Worm (Caenorhabditis elegans) whole organism, L3 larva: ENCODE data around the gene F26F2.11.
"Not testable (repeated sequence)": the region's sequence is repeated elsewhere in the genome, so short reads cannot be mapped to it uniquely, and the experiment has no call there.

ENCODE experiments used
- R02D3.7 ChIP-seq: fragments of 150-350 bp; optimal IDR thresholded peaks from 2 replicates; lab custom pipeline; 2014; ENCODE audit warnings: missing biosample characterization, missing genetic modification characterization
- aly-2 ChIP-seq: fragments of 150-350 bp; optimal IDR thresholded peaks from 2 replicates; lab custom pipeline; 2014; ENCODE audit warnings: missing biosample characterization, missing genetic modification characterization
- ama-1 ChIP-seq: fragments of 150-350 bp; optimal IDR thresholded peaks from 2 replicates; lab custom pipeline; 2018
- ceh-16 ChIP-seq: sonication (generic microtip); optimal IDR thresholded peaks from 2 replicates; lab custom pipeline; 2017; ENCODE audit warnings: missing biosample characterization, missing genetic modification characterization
- ceh-82 ChIP-seq: fragments of 150-350 bp; optimal IDR thresholded peaks from 2 replicates; lab custom pipeline; 2014; ENCODE audit warnings: missing biosample characterization, missing genetic modification characterization
- ceh-9 ChIP-seq: sonication (generic microtip); optimal IDR thresholded peaks from 2 replicates; lab custom pipeline; 2018; ENCODE audit warnings: missing biosample characterization, missing genetic modification characterization
- daf-12 ChIP-seq: fragments of 150-350 bp; optimal IDR thresholded peaks from 2 replicates; lab custom pipeline; 2014; ENCODE audit warnings: missing biosample characterization, missing genetic modification reagents, missing genetic modification characterization
- egl-5 ChIP-seq: fragments of 150-350 bp; optimal IDR thresholded peaks from 2 replicates; lab custom pipeline; 2017; ENCODE audit warnings: missing biosample characterization, missing genetic modification reagents, missing genetic modification characterization, inconsistent platforms
- elt-1 ChIP-seq: fragments of 150-350 bp; optimal IDR thresholded peaks from 2 replicates; lab custom pipeline; 2014; ENCODE audit warnings: missing biosample characterization, missing genetic modification characterization
- elt-2 ChIP-seq: sonication (generic microtip); optimal IDR thresholded peaks from 2 replicates; lab custom pipeline; 2016; ENCODE audit warnings: missing genetic modification reagents, mild to moderate bottlenecking, missing genetic modification characterization, missing compliant biosample characterization
- elt-3 ChIP-seq, 3 experiments: fragments of 150-350 bp in 1 of 3; sonication (generic microtip) in 2 of 3; optimal IDR thresholded peaks; 2 replicates in 2 of 3; 4 replicates in 1 of 3; lab custom pipeline; 2014 to 2017; ENCODE audit warnings: missing biosample characterization in 3 of 3, missing genetic modification characterization in 3 of 3
- fkh-10 ChIP-seq: sonication (generic microtip); optimal IDR thresholded peaks from 2 replicates; lab custom pipeline; 2017; ENCODE audit warnings: missing biosample characterization, missing genetic modification reagents, missing genetic modification characterization
- fkh-2 ChIP-seq: fragments of 150-350 bp; optimal IDR thresholded peaks from 2 replicates; lab custom pipeline; 2014; ENCODE audit warnings: missing biosample characterization, missing genetic modification reagents, missing genetic modification characterization
- fos-1 ChIP-seq: fragments of 150-350 bp; optimal IDR thresholded peaks from 2 replicates; lab custom pipeline; 2014; ENCODE audit warnings: missing biosample characterization, missing genetic modification characterization
- jun-1 ChIP-seq: fragments of 150-350 bp; optimal IDR thresholded peaks from 2 replicates; lab custom pipeline; 2014; ENCODE audit warnings: missing biosample characterization, missing genetic modification reagents, missing genetic modification characterization
- lin-15B ChIP-seq: fragments of 150-350 bp; optimal IDR thresholded peaks from 2 replicates; lab custom pipeline; 2014; ENCODE audit warnings: missing biosample characterization, missing genetic modification characterization
- lin-39 ChIP-seq: fragments of 150-350 bp; optimal IDR thresholded peaks from 2 replicates; lab custom pipeline; 2018; ENCODE audit warnings: missing biosample characterization, missing genetic modification reagents, missing genetic modification characterization
- lsy-12 ChIP-seq: sonication (generic microtip); optimal IDR thresholded peaks from 2 replicates; lab custom pipeline; 2016; ENCODE audit warnings: mild to moderate bottlenecking, missing genetic modification characterization, missing compliant biosample characterization
- mdl-1 ChIP-seq: fragments of 150-350 bp; optimal IDR thresholded peaks from 2 replicates; lab custom pipeline; 2014; ENCODE audit warnings: missing biosample characterization, missing genetic modification characterization
- nfya-1 ChIP-seq: sonication (generic microtip); optimal IDR thresholded peaks from 2 replicates; lab custom pipeline; 2017; ENCODE audit warnings: missing genetic modification characterization, mild to moderate bottlenecking, missing compliant biosample characterization, antibody characterized with exemption, moderate library complexity; ENCODE audit not compliant: insufficient read depth
- nhr-23 ChIP-seq: fragments of 150-350 bp; optimal IDR thresholded peaks from 2 replicates; lab custom pipeline; 2014; ENCODE audit warnings: missing biosample characterization, missing genetic modification reagents, missing genetic modification characterization
- nhr-237 ChIP-seq: fragments of 150-350 bp; optimal IDR thresholded peaks from 2 replicates; lab custom pipeline; 2014; ENCODE audit warnings: missing biosample characterization, missing genetic modification characterization
- nhr-25 ChIP-seq: sonication (generic microtip); optimal IDR thresholded peaks from 2 replicates; lab custom pipeline; 2017; ENCODE audit warnings: missing biosample characterization, missing genetic modification characterization
- nhr-28 ChIP-seq: fragments of 150-350 bp; optimal IDR thresholded peaks from 2 replicates; lab custom pipeline; 2014; ENCODE audit warnings: missing biosample characterization, missing genetic modification characterization
- nhr-67 ChIP-seq: fragments of 150-350 bp; optimal IDR thresholded peaks from 2 replicates; lab custom pipeline; 2014; ENCODE audit warnings: missing biosample characterization, missing genetic modification characterization
- nhr-76 ChIP-seq: fragments of 150-350 bp; sonication (generic microtip); optimal IDR thresholded peaks from 5 replicates; lab custom pipeline; 2014; ENCODE audit warnings: missing biosample characterization, missing genetic modification characterization
- nhr-77 ChIP-seq: fragments of 150-350 bp; optimal IDR thresholded peaks from 2 replicates; lab custom pipeline; 2014; ENCODE audit warnings: missing biosample characterization, missing genetic modification characterization
- pha-4 ChIP-seq: fragments of 150-350 bp; optimal IDR thresholded peaks from 2 replicates; lab custom pipeline; 2014; ENCODE audit warnings: missing biosample characterization, missing genetic modification reagents, missing genetic modification characterization
- pqm-1 ChIP-seq: fragments of 150-350 bp; optimal IDR thresholded peaks from 2 replicates; lab custom pipeline; 2017; ENCODE audit warnings: missing biosample characterization, missing genetic modification characterization, inconsistent platforms
- sea-2 ChIP-seq: fragments of 150-350 bp; sonication (generic microtip); optimal IDR thresholded peaks from 4 replicates; lab custom pipeline; 2014; ENCODE audit warnings: missing biosample characterization, missing genetic modification reagents, missing genetic modification characterization
- skn-1 ChIP-seq: fragments of 150-350 bp; optimal IDR thresholded peaks from 2 replicates; lab custom pipeline; 2014; ENCODE audit warnings: missing biosample characterization, missing genetic modification characterization
- unc-39 ChIP-seq: sonication (generic microtip); optimal IDR thresholded peaks from 4 replicates; lab custom pipeline; 2017; ENCODE audit warnings: missing biosample characterization, missing genetic modification characterization
- unc-62 ChIP-seq: fragments of 150-350 bp; sonication (generic microtip); optimal IDR thresholded peaks from 4 replicates; lab custom pipeline; 2014; ENCODE audit warnings: missing biosample characterization, missing genetic modification reagents, missing genetic modification characterization
- zag-1 ChIP-seq: fragments of 150-350 bp; optimal IDR thresholded peaks from 2 replicates; lab custom pipeline; 2014; ENCODE audit warnings: missing biosample characterization, missing genetic modification characterization
- ztf-4 ChIP-seq: fragments of 150-350 bp; optimal IDR thresholded peaks from 2 replicates; lab custom pipeline; 2014; ENCODE audit warnings: missing biosample characterization, missing genetic modification characterization

The F26F2.11 gene

DNA sequence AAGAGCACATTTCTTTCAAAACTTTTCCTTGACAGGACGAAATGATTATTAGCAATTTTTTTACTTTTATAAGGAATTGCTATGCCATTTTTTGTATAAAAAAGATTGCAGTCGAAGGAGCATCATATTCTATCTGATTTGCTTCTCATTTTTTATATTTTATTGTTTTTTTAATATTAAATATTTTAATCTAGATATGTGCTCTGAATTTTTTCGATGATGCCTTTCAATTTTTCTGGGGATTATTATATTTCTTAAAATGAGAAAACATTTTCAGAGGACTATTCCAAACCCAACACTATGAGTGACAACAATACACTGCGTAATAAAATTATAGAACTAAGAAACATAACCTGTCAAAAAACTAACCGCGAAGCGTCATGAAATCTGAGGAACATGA, 26.6 kb downstream of the F26F2.11 start, which contains the start of gene F26F2.4:
Gene F26F2.4, plus strand, starts transcription at position 301 of the 400 bp plus-strand sequence.
- TF ChIP-seq lin-15B (tag; lab: Kevin White, UChicago); fkh-2; elt-2: not testable (repeated sequence)

DNA sequence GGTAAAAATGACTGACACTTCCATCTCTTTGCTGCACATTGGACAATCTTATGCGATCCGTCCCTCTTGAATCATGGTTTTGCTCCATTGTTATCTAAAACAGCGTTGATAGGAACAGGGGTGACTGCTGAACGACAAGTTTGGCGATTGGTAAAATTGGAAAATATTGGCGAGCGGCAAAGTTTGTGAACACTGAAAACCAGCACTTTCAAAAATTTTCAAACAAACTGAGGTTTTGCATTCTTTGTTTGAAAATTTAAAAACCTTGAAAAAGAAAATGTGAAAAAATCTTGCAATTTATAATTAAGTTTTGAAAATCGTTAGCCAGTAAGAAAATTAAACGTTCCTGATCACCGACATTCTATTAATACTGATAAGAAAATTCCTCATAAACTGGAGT, 29.1 kb downstream of the F26F2.11 start, which contains the start of gene F26F2.3:
Gene F26F2.3, minus strand, starts transcription at position 101 of the 400 bp plus-strand sequence.
- TF ChIP-seq elt-3 (tag; optimal IDR thresholded peaks at IDR 0.05; lab: Kevin White, UChicago) (no peak), pha-4 (no peak), fos-1 (tag; lab: Kevin White, UChicago) (no peak), jun-1 (tag; lab: Kevin White, UChicago) (no peak), elt-2 (no peak), egl-5 (tag; lab: Kevin White, UChicago) (no peak), ama-1 (lab: Kevin White, UChicago) (no peak), ceh-82 (no peak), lsy-12 (tag; lab: Kevin White, UChicago) (no peak), lin-15B (tag; lab: Kevin White, UChicago) (no peak), ztf-4 (no peak), skn-1 (tag; lab: Kevin White, UChicago) (no peak), nhr-67 (tag; lab: Kevin White, UChicago) (no peak), unc-62 (GFP tag; lab: Kevin White, UChicago) (no peak), nhr-25 (no peak), ceh-16 (no peak)

DNA sequence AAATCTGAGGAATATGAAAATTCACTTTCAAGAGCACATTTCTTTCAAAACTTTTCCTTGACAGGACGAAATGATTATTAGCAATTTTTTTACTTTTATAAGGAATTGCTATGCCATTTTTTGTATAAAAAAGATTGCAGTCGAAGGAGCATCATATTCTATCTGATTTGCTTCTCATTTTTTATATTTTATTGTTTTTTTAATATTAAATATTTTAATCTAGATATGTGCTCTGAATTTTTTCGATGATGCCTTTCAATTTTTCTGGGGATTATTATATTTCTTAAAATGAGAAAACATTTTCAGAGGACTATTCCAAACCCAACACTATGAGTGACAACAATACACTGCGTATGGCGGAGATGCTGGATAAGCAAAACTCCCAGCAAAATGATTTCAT, 31.5 kb downstream of the F26F2.11 start, which contains the start of gene F26F2.13:
Gene F26F2.13, plus strand, starts transcription at position 301 of the 400 bp plus-strand sequence.
- not testable (repeated sequence) for TF ChIP-seq lin-39 (tag; lab: Kevin White, UChicago); sea-2 (GFP tag; lab: Kevin White, UChicago); ceh-82

DNA sequence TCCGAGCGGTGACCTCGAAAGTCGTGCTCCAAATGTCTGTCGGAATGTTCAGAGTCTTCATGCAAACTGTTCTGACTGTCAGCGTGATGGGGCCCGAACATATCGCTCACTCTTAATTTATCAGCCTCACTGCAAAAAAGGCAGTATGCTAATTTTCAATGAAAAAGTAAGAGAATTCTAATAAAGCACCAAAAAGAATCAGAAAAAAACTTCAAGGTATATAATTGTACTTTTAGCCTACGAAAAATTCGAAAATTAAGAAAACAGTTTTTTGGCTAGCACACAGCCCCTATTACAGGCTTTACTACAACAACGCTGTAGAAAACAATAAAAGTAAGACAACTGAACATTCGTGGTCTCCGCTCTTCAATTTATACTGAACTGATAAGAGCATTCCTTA, 33.8 kb downstream of the F26F2.11 start, which contains the start of gene F26F2.1:
Gene F26F2.1, minus strand, starts transcription at position 101 of the 400 bp plus-strand sequence.
- TF ChIP-seq nhr-76 (no peak), ama-1 (lab: Kevin White, UChicago) (no peak), ceh-82 (no peak), pha-4 (no peak), R02D3.7 (tag; lab: Kevin White, UChicago) (no peak)

DNA sequence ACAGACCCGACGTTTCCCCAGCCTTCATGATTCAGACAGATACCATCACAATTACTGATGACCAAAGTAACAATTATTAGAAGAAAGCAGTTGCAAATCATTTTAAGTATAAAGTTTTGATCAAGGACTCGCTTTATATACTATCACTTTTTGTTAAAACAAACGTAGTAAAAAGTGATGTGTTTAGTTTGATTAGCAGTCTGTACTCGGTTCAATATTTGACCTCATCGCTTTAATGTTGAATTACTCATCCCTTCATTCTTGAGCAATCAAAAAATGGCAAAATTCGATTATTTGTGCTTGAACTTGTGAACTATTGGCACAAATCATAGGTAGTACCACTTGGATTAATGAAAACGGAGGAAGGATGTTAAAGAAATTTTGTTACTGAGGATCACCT, 37.3 kb downstream of the F26F2.11 start, which contains the start of gene abf-4:
Gene abf-4, minus strand, starts transcription at position 101 of the 400 bp plus-strand sequence.
- TF ChIP-seq lsy-12 (tag; lab: Kevin White, UChicago) (no peak), aly-2 (tag; lab: Kevin White, UChicago) (no peak), zag-1 (no peak), lin-15B (tag; lab: Kevin White, UChicago) (no peak), unc-39 (tag; lab: Kevin White, UChicago) (no peak), sea-2 (GFP tag; lab: Kevin White, UChicago) (no peak), pqm-1 (tag; lab: Kevin White, UChicago) (no peak), ceh-9 (tag; lab: Kevin White, UChicago) (no peak), nhr-23 (no peak), nhr-77 (no peak), fkh-10 (no peak), skn-1 (tag; lab: Kevin White, UChicago) (no peak), elt-2 (no peak)

DNA sequence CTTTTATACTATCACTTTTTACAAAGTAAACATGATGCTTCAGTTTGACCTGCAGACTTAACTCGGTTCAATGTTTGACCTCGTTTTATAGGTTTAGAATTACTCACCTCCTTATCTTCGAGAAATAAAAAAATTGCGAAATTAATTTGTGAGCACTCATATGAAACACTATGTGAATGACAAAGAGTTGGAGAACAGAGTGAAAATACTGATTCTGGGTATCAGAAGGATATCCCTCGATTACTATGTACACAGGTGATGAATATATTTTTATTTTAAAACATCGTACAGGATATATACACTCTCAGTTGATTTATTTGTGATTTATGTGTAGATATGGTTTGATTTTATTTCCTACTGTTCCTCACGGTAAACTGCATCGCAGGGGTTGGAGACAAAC, 39.3 kb downstream of the F26F2.11 start, which contains the start of gene Y38H6C.23:
Gene Y38H6C.23, minus strand, starts transcription at position 101 of the 400 bp plus-strand sequence.
- TF ChIP-seq fkh-10 = no peak
- TF ChIP-seq skn-1 (tag; lab: Kevin White, UChicago) = no peak
- no peak for TF ChIP-seq elt-3 (tag; optimal IDR thresholded peaks at IDR 0.05; lab: Kevin White, UChicago)
- no peak for TF ChIP-seq daf-12
- no peak for TF ChIP-seq mdl-1
- TF ChIP-seq nfya-1 (tag; lab: Kevin White, UChicago) = no peak
- TF ChIP-seq elt-1 (tag; lab: Kevin White, UChicago) = no peak
- no peak for TF ChIP-seq jun-1 (tag; lab: Kevin White, UChicago)
- TF ChIP-seq R02D3.7 (tag; lab: Kevin White, UChicago) = no peak
- no peak for TF ChIP-seq ama-1 (lab: Kevin White, UChicago)
- no peak for TF ChIP-seq nhr-237 (tag; lab: Kevin White, UChicago)
- TF ChIP-seq nhr-25 = no peak
- TF ChIP-seq nhr-28 (tag; lab: Kevin White, UChicago) = no peak
